Fruit fly (Drosophila melanogaster): ENCODE data around the gene Gapdh2.

Gapdh2 gene

dm6 chrX:15859869-15860268, 8.1 kb upstream of the Gapdh2 start, which contains the start of gene Gbeta13F (continued):
- TF ChIP-seq CG30403 (GFP tag; optimal IDR thresholded peaks at IDR 0.05) (no peak), CG11695 (GFP tag; IDR thresholded peaks at IDR 0.05) (no peak), chif (GFP tag; optimal IDR thresholded peaks at IDR 0.05) (no peak), exex (tag; optimal IDR thresholded peaks at IDR 0.05) (no peak), cas (GFP tag; IDR thresholded peaks at IDR 0.05) (no peak), CoRest (tag; optimal IDR thresholded peaks at IDR 0.05) (peak; percentile 0), CG12299 (tag; optimal IDR thresholded peaks at IDR 0.05) (no peak), sqz (GFP tag; optimal IDR thresholded peaks at IDR 0.05) (no peak), CG34422 (GFP tag; IDR thresholded peaks at IDR 0.05) (peak; percentile 12; the same call in 1 of the 3 replicates), yki (optimal IDR thresholded peaks at IDR 0.05) (no peak), PHDP (tag; optimal IDR thresholded peaks at IDR 0.05) (no peak), Mes4 (GFP tag; optimal IDR thresholded peaks at IDR 0.05) (no peak), CG8290 (GFP tag; optimal IDR thresholded peaks at IDR 0.05) (no peak), CG8290 (tag; optimal IDR thresholded peaks at IDR 0.05) (peak in 1 of 2 experiments; percentile 66), chinmo (GFP tag; IDR thresholded peaks at IDR 0.05; ENCODE audit: partially characterized antibody) (0 out of 4 replicates have a peak, but pooled peaks have one; percentile 9), MBD-R2 (GFP tag; IDR thresholded peaks at IDR 0.05) (peak; percentile 8; the same call in 1 of the 2 replicates), wek (GFP tag; optimal IDR thresholded peaks at IDR 0.05) (no peak), CG3838 (GFP tag; optimal IDR thresholded peaks at IDR 0.05) (no peak), Spps (tag; optimal IDR thresholded peaks at IDR 0.05) (no peak), CG9437 (GFP tag; optimal IDR thresholded peaks at IDR 0.05) (no peak), CG6689 (GFP tag; IDR thresholded peaks at IDR 0.05) (no peak), Ptx1 (GFP tag; IDR thresholded peaks at IDR 0.05) (peak; percentile 57), CG13424 (tag; optimal IDR thresholded peaks at IDR 0.05) (no peak), Oli (tag; optimal IDR thresholded peaks at IDR 0.05) (no peak), stwl (tag; optimal IDR thresholded peaks at IDR 0.05) (peak; percentile 33), Sry-β (GFP tag; optimal IDR thresholded peaks at IDR 0.05) (no peak), Ets65A (GFP tag) (no peak), oc (tag; optimal IDR thresholded peaks at IDR 0.05) (no peak), Bteb2 (GFP tag; optimal IDR thresholded peaks at IDR 0.05) (no peak), HHEX (GFP tag; optimal IDR thresholded peaks at IDR 0.05) (no peak), grn (GFP tag; optimal IDR thresholded peaks at IDR 0.05) (no peak), CG16863 (GFP tag; optimal IDR thresholded peaks at IDR 0.05) (no peak), Nf-YB (GFP tag; optimal IDR thresholded peaks at IDR 0.05) (no peak), CG3726 (GFP tag; IDR thresholded peaks at IDR 0.05) (no peak), zf30C (GFP tag; optimal IDR thresholded peaks at IDR 0.05) (no peak), row (GFP tag; IDR thresholded peaks at IDR 0.05) (peak; percentile 58), sd (tag; optimal IDR thresholded peaks at IDR 0.05) (no peak), CG18011 (GFP tag; optimal IDR thresholded peaks at IDR 0.05) (no peak), twi (tag; optimal IDR thresholded peaks at IDR 0.05) (no peak), Optix (GFP tag; IDR thresholded peaks at IDR 0.05) (no peak), mam (GFP tag; optimal IDR thresholded peaks at IDR 0.05) (no peak), CG2202 (tag; optimal IDR thresholded peaks at IDR 0.05) (no peak), Sox100B (GFP tag; optimal IDR thresholded peaks at IDR 0.05) (no peak), fd3F (GFP tag; optimal IDR thresholded peaks at IDR 0.05) (no peak), CG3995 (GFP tag; optimal IDR thresholded peaks at IDR 0.05) (no peak), CG9932 (GFP tag; IDR thresholded peaks at IDR 0.05) (peak; percentile 55), CG17359 (tag; optimal IDR thresholded peaks at IDR 0.05) (no peak), Atf-2 (GFP tag; optimal IDR thresholded peaks at IDR 0.05) (no peak), ash1 (GFP tag; optimal IDR thresholded peaks at IDR 0.05) (no peak), CG15011 (GFP tag; optimal IDR thresholded peaks at IDR 0.05) (no peak), CG12769 (tag; optimal IDR thresholded peaks at IDR 0.05) (no peak), CG12236 (GFP tag; optimal IDR thresholded peaks at IDR 0.05) (no peak), vfl (GFP tag; optimal IDR thresholded peaks at IDR 0.05) (no peak)
